Fruit fly (Drosophila melanogaster) whole organism, embryonic: ENCODE results near the gene Prp5.

Experiments used
- Ada2b ChIP-seq: fragments of 200-800 bp; sonication (Bioruptor generic); IDR thresholded peaks from 2 replicates; pipeline ENCODE4 v1.3.6; 2022; ENCODE audit warnings: missing biosample characterization, missing genetic modification characterization
- Bgb ChIP-seq: fragments of 200-800 bp; sonication (Bioruptor generic); IDR thresholded peaks from 2 replicates; pipeline ENCODE4 v1.3.6; 2022; ENCODE audit warnings: missing biosample characterization, missing genetic modification characterization; ENCODE audit not compliant: partially characterized antibody
- BtbVII ChIP-seq: fragments of 200-800 bp; sonication (Bioruptor generic); optimal IDR thresholded peaks from 3 replicates; lab custom pipeline; 2017; ENCODE audit warnings: missing biosample characterization, mild to moderate bottlenecking, missing genetic modification characterization
- CG12299 ChIP-seq: fragments of 200-800 bp; sonication (Bioruptor generic); optimal IDR thresholded peaks from 2 replicates; lab custom pipeline; 2018; ENCODE audit warnings: missing biosample characterization, mild to moderate bottlenecking, missing genetic modification characterization
- CG13287 ChIP-seq: fragments of 200-800 bp; sonication (Bioruptor generic); IDR thresholded peaks from 2 replicates; pipeline ENCODE4 v1.3.6; 2022; ENCODE audit warnings: missing biosample characterization, missing genetic modification characterization; ENCODE audit not compliant: partially characterized antibody
- CG15269 ChIP-seq: fragments of 200-800 bp; sonication (Bioruptor generic); optimal IDR thresholded peaks from 2 replicates; lab custom pipeline; 2018; ENCODE audit warnings: missing biosample characterization, mild to moderate bottlenecking, missing genetic modification characterization, moderate library complexity
- CG2116 ChIP-seq: fragments of 200-800 bp; sonication (Bioruptor generic); optimal IDR thresholded peaks from 3 replicates; lab custom pipeline; 2018; ENCODE audit warnings: missing biosample characterization, mild to moderate bottlenecking, missing genetic modification characterization
- CG2129 ChIP-seq: fragments of 200-800 bp; sonication (Bioruptor generic); IDR thresholded peaks from 2 replicates; pipeline ENCODE4 v1.3.6; 2022; ENCODE audit warnings: missing biosample characterization, missing genetic modification characterization; ENCODE audit not compliant: partially characterized antibody
- CG2712 ChIP-seq: fragments of 200-800 bp; optimal IDR thresholded peaks from 3 replicates; lab custom pipeline; 2019; ENCODE audit warnings: missing biosample characterization, mild to moderate bottlenecking, missing genetic modification characterization, moderate library complexity
- CG30020 ChIP-seq: fragments of 200-800 bp; optimal IDR thresholded peaks from 2 replicates; lab custom pipeline; 2019; ENCODE audit warnings: missing biosample characterization, mild to moderate bottlenecking, missing genetic modification characterization, moderate library complexity
- CG31365 ChIP-seq: fragments of 200-800 bp; sonication (Bioruptor generic); optimal IDR thresholded peaks from 2 replicates; lab custom pipeline; 2018; ENCODE audit warnings: missing biosample characterization, mild to moderate bottlenecking, missing genetic modification characterization
- CG3163 ChIP-seq: fragments of 200-800 bp; sonication (Bioruptor generic); optimal IDR thresholded peaks from 3 replicates; lab custom pipeline; 2016; ENCODE audit warnings: missing biosample characterization, missing genetic modification characterization
- CG33213 ChIP-seq: fragments of 200-800 bp; sonication (Bioruptor generic); optimal IDR thresholded peaks from 3 replicates; lab custom pipeline; 2016; ENCODE audit warnings: missing biosample characterization, missing genetic modification characterization
- CG4617 ChIP-seq: fragments of 200-800 bp; sonication (Bioruptor generic); optimal IDR thresholded peaks from 3 replicates; lab custom pipeline; 2016; ENCODE audit warnings: missing biosample characterization, missing genetic modification characterization, borderline replicate concordance
- CG6654 ChIP-seq: fragments of 200-800 bp; sonication (Bioruptor generic); optimal IDR thresholded peaks from 2 replicates; lab custom pipeline; 2017; ENCODE audit warnings: missing biosample characterization, mild to moderate bottlenecking, missing genetic modification characterization
- CG7271 ChIP-seq: fragments of 200-800 bp; sonication (Bioruptor generic); optimal IDR thresholded peaks from 2 replicates; lab custom pipeline; 2018; ENCODE audit warnings: missing biosample characterization, mild to moderate bottlenecking, missing genetic modification characterization, moderate library complexity
- CG7987 ChIP-seq: fragments of 200-800 bp; sonication (Bioruptor generic); optimal IDR thresholded peaks from 2 replicates; lab custom pipeline; 2018; ENCODE audit warnings: missing biosample characterization, mild to moderate bottlenecking, missing genetic modification characterization, moderate library complexity
- CG8290 ChIP-seq, 3 experiments: fragments of 200-800 bp; sonication (Bioruptor generic); optimal IDR thresholded peaks; 2 replicates each; lab custom pipeline; 2016 to 2019; ENCODE audit warnings: missing biosample characterization in 3 of 3, missing genetic modification characterization in 3 of 3, mild to moderate bottlenecking in 2 of 3, moderate library complexity in 1 of 3
- CG9797 ChIP-seq: fragments of 200-800 bp; sonication (Bioruptor generic); optimal IDR thresholded peaks from 3 replicates; lab custom pipeline; 2018; ENCODE audit warnings: missing biosample characterization, mild to moderate bottlenecking, missing genetic modification characterization
- CHES-1-like ChIP-seq: fragments of 200-800 bp; sonication (Bioruptor generic); optimal IDR thresholded peaks from 2 replicates; lab custom pipeline; 2016; ENCODE audit warnings: missing biosample characterization, missing genetic modification characterization
- Camta ChIP-seq: fragments of 200-800 bp; sonication (Bioruptor generic); optimal IDR thresholded peaks from 2 replicates; lab custom pipeline; 2016; ENCODE audit warnings: missing biosample characterization, missing genetic modification characterization
- Dip3 ChIP-seq: fragments of 200-800 bp; sonication (Bioruptor generic); optimal IDR thresholded peaks from 3 replicates; lab custom pipeline; 2016; ENCODE audit warnings: missing biosample characterization, missing genetic modification characterization
- Dref ChIP-seq: fragments of 200-800 bp; sonication (Bioruptor generic); IDR thresholded peaks from 2 replicates; pipeline ENCODE4 v1.3.6; 2022; ENCODE audit warnings: missing biosample characterization, missing genetic modification characterization
- Ets97D ChIP-seq: fragments of 200-800 bp; sonication (Bioruptor generic); optimal IDR thresholded peaks from 3 replicates; lab custom pipeline; 2016; ENCODE audit warnings: missing biosample characterization, missing genetic modification characterization
- Hey ChIP-seq: fragments of 200-800 bp; sonication (Bioruptor generic); optimal IDR thresholded peaks from 3 replicates; lab custom pipeline; 2018; ENCODE audit warnings: missing biosample characterization, mild to moderate bottlenecking, missing genetic modification characterization
- Lpt ChIP-seq: fragments of >200 bp; optimal IDR thresholded peaks from 2 replicates; lab custom pipeline; 2018; ENCODE audit warnings: missing biosample characterization, missing genetic modification characterization
- Med ChIP-seq: fragments of 200-800 bp; sonication (Bioruptor generic); peaks from one replicate; lab custom pipeline; 2016; ENCODE audit warnings: missing biosample characterization, missing genetic modification characterization, mild to moderate bottlenecking, inconsistent platforms, moderate library complexity
- Meics ChIP-seq: fragments of 200-800 bp; sonication (Bioruptor generic); optimal IDR thresholded peaks from 2 replicates; lab custom pipeline; 2017; ENCODE audit warnings: missing biosample characterization, mild to moderate bottlenecking, missing genetic modification characterization
- Nf-YB ChIP-seq: fragments of 200-800 bp; sonication (Bioruptor generic); optimal IDR thresholded peaks from 3 replicates; lab custom pipeline; 2019; ENCODE audit warnings: missing biosample characterization, mild to moderate bottlenecking, missing genetic modification characterization, moderate library complexity
- Oli ChIP-seq: fragments of 200-800 bp; sonication (Bioruptor generic); optimal IDR thresholded peaks from 2 replicates; lab custom pipeline; 2018; ENCODE audit warnings: missing biosample characterization, mild to moderate bottlenecking, missing genetic modification characterization, moderate library complexity
- PHDP ChIP-seq: fragments of 200-800 bp; sonication (Bioruptor generic); optimal IDR thresholded peaks from 3 replicates; lab custom pipeline; 2018; ENCODE audit warnings: missing biosample characterization, mild to moderate bottlenecking, missing genetic modification characterization, moderate library complexity
- Spps ChIP-seq: fragments of 200-800 bp; sonication (Bioruptor generic); optimal IDR thresholded peaks from 2 replicates; lab custom pipeline; 2018; ENCODE audit warnings: missing biosample characterization, mild to moderate bottlenecking, missing genetic modification characterization
- Stat92E ChIP-seq, 3 experiments: fragments of >200 bp in 2 of 3; fragments of 200-800 bp in 1 of 3; sonication (Bioruptor generic) in 1 of 3; optimal IDR thresholded peaks; 2 replicates each; lab custom pipeline; 2017 to 2019; ENCODE audit warnings: missing biosample characterization in 3 of 3, missing genetic modification characterization in 3 of 3, mild to moderate bottlenecking in 1 of 3, moderate library complexity in 1 of 3
- Taf1 ChIP-seq: fragments of 200-800 bp; sonication (Bioruptor generic); IDR thresholded peaks from 2 replicates; pipeline ENCODE4 v1.3.6; 2022; ENCODE audit warnings: missing biosample characterization, missing genetic modification characterization
- ato ChIP-seq: fragments of 200-800 bp; sonication (Bioruptor generic); IDR thresholded peaks from 2 replicates; pipeline ENCODE4 v1.3.6; 2022; ENCODE audit warnings: missing biosample characterization, missing genetic modification characterization; ENCODE audit not compliant: partially characterized antibody
- danr ChIP-seq: fragments of 200-800 bp; sonication (Bioruptor generic); IDR thresholded peaks from 2 replicates; pipeline ENCODE4 v1.3.6; 2022; ENCODE audit warnings: missing biosample characterization, missing genetic modification characterization
- dysf ChIP-seq: fragments of 200-800 bp; sonication (Bioruptor generic); IDR thresholded peaks from 3 replicates; pipeline ENCODE4 v1.3.6; 2022; ENCODE audit warnings: missing biosample characterization, missing genetic modification characterization
- esg ChIP-seq: fragments of 200-800 bp; sonication (Bioruptor generic); conservative IDR thresholded peaks from 2 replicates; pipeline ENCODE4 v1.3.6; 2022; ENCODE audit warnings: missing biosample characterization, missing genetic modification characterization
- fd64A ChIP-seq: fragments of 200-800 bp; sonication (Bioruptor generic); optimal IDR thresholded peaks from 3 replicates; lab custom pipeline; 2018; ENCODE audit warnings: missing biosample characterization, mild to moderate bottlenecking, missing genetic modification characterization
- gfzf ChIP-seq: fragments of 200-800 bp; sonication (Bioruptor generic); optimal IDR thresholded peaks from 2 replicates; lab custom pipeline; 2016; ENCODE audit warnings: missing biosample characterization, mild to moderate bottlenecking, missing genetic modification characterization, moderate library complexity
- gt ChIP-seq: fragments of 200-800 bp; sonication (Bioruptor generic); IDR thresholded peaks from 2 replicates; pipeline ENCODE4 v1.3.6; 2022; ENCODE audit warnings: missing biosample characterization, missing genetic modification characterization
- hkb ChIP-seq, 2 experiments: fragments of 200-800 bp in 1 of 2; fragments of >200 bp in 1 of 2; sonication (Bioruptor generic) in 1 of 2; IDR thresholded peaks in 1 of 2; optimal IDR thresholded peaks in 1 of 2; 2 replicates each; pipeline versions ENCODE4 v1.3.6 to Lab custom; 2017 to 2022; ENCODE audit warnings: missing biosample characterization in 1 of 2, missing genetic modification characterization in 1 of 2
- lola ChIP-seq, 3 experiments: fragments of >200 bp in 2 of 3; fragments of 200-800 bp in 1 of 3; sonication (Bioruptor generic) in 1 of 3; optimal IDR thresholded peaks; 2 replicates each; lab custom pipeline; 2017 to 2019; ENCODE audit warnings: missing biosample characterization in 3 of 3, missing genetic modification characterization in 3 of 3, mild to moderate bottlenecking in 1 of 3, moderate library complexity in 1 of 3
- pfk ChIP-seq: fragments of 200-800 bp; sonication (Bioruptor generic); optimal IDR thresholded peaks from 2 replicates; lab custom pipeline; 2018; ENCODE audit warnings: missing biosample characterization, mild to moderate bottlenecking, missing genetic modification characterization, moderate library complexity
- pho ChIP-seq: fragments of 200-800 bp; sonication (Bioruptor generic); optimal IDR thresholded peaks from 2 replicates; lab custom pipeline; 2016; ENCODE audit warnings: missing biosample characterization, missing genetic modification characterization
- sens-2 ChIP-seq: fragments of 200-800 bp; sonication (Bioruptor generic); IDR thresholded peaks from 2 replicates; pipeline ENCODE4 v1.3.6; 2022; ENCODE audit warnings: missing biosample characterization, missing genetic modification characterization
- tap ChIP-seq: fragments of 200-800 bp; optimal IDR thresholded peaks from 3 replicates; lab custom pipeline; 2019; ENCODE audit warnings: missing biosample characterization, mild to moderate bottlenecking, missing genetic modification characterization, moderate library complexity
- tll ChIP-seq, 2 experiments: fragments of 200-800 bp in 1 of 2; fragments of >200 bp in 1 of 2; sonication (Bioruptor generic) in 1 of 2; optimal IDR thresholded peaks; 2 replicates each; lab custom pipeline; 2017 to 2019; ENCODE audit warnings: missing biosample characterization in 2 of 2, missing genetic modification characterization in 2 of 2, mild to moderate bottlenecking in 1 of 2, moderate library complexity in 1 of 2

Gene Prp5

dm6 chrX:15328148-15328718 is 16.7 kb upstream of the Prp5 start, which contains the start of gene dah (continued):
- TF ChIP-seq Dip3 (GFP tag; lab: Kevin White, UChicago) (no peak), Hey (tag; lab: Kevin White, UChicago) (no peak), Ada2b (GFP tag; lab: Robert Waterston, UW) (no peak), pfk (no peak), Med (GFP tag; lab: Kevin White, UChicago) (peak; percentile 25), dysf (no peak), Stat92E (GFP tag; optimal IDR thresholded peaks at IDR 0.05; lab: Kevin White, UChicago) (no peak), CG7271 (tag; lab: Kevin White, UChicago) (no peak), CG9797 (GFP tag; lab: Kevin White, UChicago) (peak; percentile 23), CG2712 (tag; lab: Kevin White, UChicago) (no peak), CG13287 (peak; percentile 37; the same call in 1 of the 2 replicates), Lpt (GFP tag; lab: Kevin White, UChicago) (no peak), CG8290 (GFP tag; optimal IDR thresholded peaks at IDR 0.05; lab: Kevin White, UChicago) (no peak), CG8290 (tag; optimal IDR thresholded peaks at IDR 0.05; lab: Kevin White, UChicago) (no peak), pho (GFP tag; lab: Kevin White, UChicago) (no peak), BtbVII (GFP tag; lab: Kevin White, UChicago) (no peak), CG6654 (no peak), Taf1 (GFP tag; lab: Robert Waterston, UW) (no peak), Meics (GFP tag; lab: Kevin White, UChicago) (no peak), CG30020 (no peak), tll (GFP tag; optimal IDR thresholded peaks at IDR 0.05; lab: Kevin White, UChicago) (peak in 1 of 2 experiments; percentile 98), CHES-1-like (GFP tag; lab: Kevin White, UChicago) (no peak), gfzf (GFP tag; lab: Kevin White, UChicago) (peak; percentile 31), CG3163 (GFP tag; lab: Kevin White, UChicago) (no peak), Oli (tag; lab: Kevin White, UChicago) (no peak), esg (GFP tag; lab: Robert Waterston, UW) (no peak), CG31365 (tag; lab: Kevin White, UChicago) (no peak), Nf-YB (GFP tag; lab: Kevin White, UChicago) (no peak), CG7987 (GFP tag; lab: Kevin White, UChicago) (no peak), Camta (GFP tag; lab: Kevin White, UChicago) (no peak), CG15269 (tag; lab: Kevin White, UChicago) (no peak), CG12299 (tag; lab: Kevin White, UChicago) (no peak), CG4617 (no peak), Bgb (GFP tag; lab: Robert Waterston, UW) (no peak; the same call in 1 of the 2 replicates), ato (GFP tag; lab: Robert Waterston, UW) (no peak), CG2116 (peak; percentile 48), sens-2 (GFP tag; lab: Robert Waterston, UW) (no peak), CG33213 (no peak), danr (no peak), Spps (tag; lab: Kevin White, UChicago) (no peak), tap (tag; lab: Kevin White, UChicago) (no peak), hkb (optimal IDR thresholded peaks at IDR 0.05; lab: Kevin White, UChicago) (no peak), hkb (GFP tag; IDR thresholded peaks at IDR 0.05; lab: Robert Waterston, UW) (no peak), PHDP (no peak), Dref (GFP tag; lab: Robert Waterston, UW) (peak; percentile 79), lola (GFP tag; optimal IDR thresholded peaks at IDR 0.05; lab: Kevin White, UChicago) (no peak), gt (GFP tag; lab: Robert Waterston, UW) (no peak), CG2129 (no peak), Ets97D (GFP tag; lab: Kevin White, UChicago) (peak; percentile 57), fd64A (GFP tag; lab: Kevin White, UChicago) (no peak)
